Fruit fly (Drosophila melanogaster) S2 (cell line): Measurements from ENCODE around the gene CG43844.

ENCODE experiments used
- CG8478 ChIP-seq: fragments of >200 bp; optimal IDR thresholded peaks from 2 replicates; lab custom pipeline; 2018
- CTCF ChIP-seq, 2 experiments: fragments of >200 bp; optimal IDR thresholded peaks; 2 replicates each; lab custom pipeline; 2018

DNA sequence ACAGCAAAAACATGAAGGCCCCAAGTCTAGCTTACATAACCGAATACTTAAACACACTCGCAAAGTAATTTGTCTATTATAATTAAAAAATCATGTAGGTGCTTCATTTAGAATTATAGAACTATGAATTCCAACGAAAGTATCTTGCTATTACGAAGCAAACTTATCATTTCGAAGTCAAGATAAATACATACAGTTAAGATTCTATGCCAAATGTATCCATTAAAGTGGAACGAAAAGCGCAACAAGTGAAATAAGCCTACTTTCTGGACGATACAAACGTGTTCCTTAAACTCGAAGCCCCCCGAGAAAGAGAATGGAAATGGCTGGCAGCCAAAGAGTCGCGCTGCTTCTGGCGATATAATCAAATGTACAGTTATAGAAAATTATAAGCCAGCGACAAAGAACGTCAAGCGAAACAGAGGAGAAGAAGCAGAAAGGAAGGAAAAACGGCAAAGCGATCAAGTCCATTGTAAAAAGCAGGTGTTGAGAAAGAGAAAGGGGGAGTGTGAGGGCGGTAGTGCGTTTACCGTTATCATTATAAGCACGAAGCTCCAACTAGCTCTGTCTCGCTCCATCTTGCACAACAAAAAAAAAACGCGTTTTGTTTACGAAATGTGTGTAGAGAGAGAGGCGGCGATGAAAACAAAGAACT lies 36.6 kb upstream of the CG43844 start:
- TF ChIP-seq CG8478 (lab: Kevin White, UChicago) (no peak), CTCF (optimal IDR thresholded peaks at IDR 0.05; lab: Kevin White, UChicago) (no peak)
